Fruit fly (Drosophila melanogaster) whole organism, prepupa: ENCODE measurements around the gene Dyro.

Experiments used
- Ets96B ChIP-seq: fragments of 200-800 bp; optimal IDR thresholded peaks from 2 replicates; lab custom pipeline; 2019; ENCODE audit warnings: missing biosample characterization, mild to moderate bottlenecking, missing genetic modification characterization, moderate library complexity
- lz ChIP-seq: fragments of 200-800 bp; sonication (Bioruptor generic); optimal IDR thresholded peaks from 3 replicates; lab custom pipeline; 2016; ENCODE audit warnings: missing biosample characterization, missing genetic modification characterization
- pdm3 ChIP-seq: fragments of 200-800 bp; sonication (Bioruptor generic); optimal IDR thresholded peaks from 3 replicates; lab custom pipeline; 2016; ENCODE audit warnings: missing biosample characterization, missing genetic modification characterization

dm6 chr3L:11279321-11279827 is 16.3 kb downstream of the Dyro start:
- TF ChIP-seq Ets96B (tag; lab: Kevin White, UChicago) (no peak), pdm3 (GFP tag; lab: Kevin White, UChicago) (no peak), lz (GFP tag; lab: Kevin White, UChicago) (no peak)
